Worm (Caenorhabditis elegans): ENCODE measurements around the gene Y82E9BR.20.
"Not testable (repeated sequence)": the region's sequence is repeated elsewhere in the genome, so short reads cannot be mapped to it uniquely, and the experiment has no call there.

Y82E9BR.20 gene

ce11 chrIII:1355320-1355719 lies 18.9 kb upstream of the Y82E9BR.20 start, which contains the start of gene Y82E9BL.1:
Gene Y82E9BL.1 (minus strand): TSS chrIII:1355420.
- TF ChIP-seq nhr-67 (tag; optimal IDR thresholded peaks at IDR 0.05) (no peak), elt-2 (tag; optimal IDR thresholded peaks at IDR 0.05) (no peak)

ce11 chrIII:1357973-1358372 lies 16.2 kb upstream of the Y82E9BR.20 start, which contains the start of gene Y82E9BR.8:
Gene Y82E9BR.8 (minus strand): TSS chrIII:1358073.
- TF ChIP-seq fkh-10 (GFP tag; optimal IDR thresholded peaks at IDR 0.05); pqm-1 (tag; optimal IDR thresholded peaks at IDR 0.05); elt-2 (tag; optimal IDR thresholded peaks at IDR 0.05): not testable (repeated sequence)

DNA sequence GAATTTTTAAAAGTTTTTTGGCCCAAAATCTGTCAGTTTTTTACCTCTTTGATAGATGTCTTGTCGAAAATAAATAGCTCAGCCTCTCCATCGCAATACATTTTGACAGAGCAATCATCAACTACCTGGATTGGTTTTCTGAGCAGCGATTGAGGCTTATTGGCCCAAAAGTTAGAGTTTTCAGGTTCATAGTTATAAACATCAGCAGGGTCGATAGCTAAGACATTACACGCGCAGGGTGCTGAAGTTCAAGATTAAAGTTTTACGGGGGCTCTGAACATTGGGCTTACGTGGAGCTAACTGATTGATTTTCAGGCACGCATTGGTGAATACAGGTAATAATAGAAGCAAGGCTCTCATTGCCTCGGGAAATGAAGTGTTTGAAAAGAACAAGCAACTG lies 14.5 kb upstream of the Y82E9BR.20 start, which contains the start of gene Y82E9BR.9:
Gene Y82E9BR.9, minus strand, starts transcription at position 101 of the 400 bp plus-strand sequence.
- TF ChIP-seq elt-1 (tag; optimal IDR thresholded peaks at IDR 0.05) (no peak), ama-1 (optimal IDR thresholded peaks at IDR 0.05) (no peak)

ce11 chrIII:1372563-1372962 lies 1.6 kb upstream of the Y82E9BR.20 start:
- no peak for TF ChIP-seq nhr-67 (tag; optimal IDR thresholded peaks at IDR 0.05)
- TF ChIP-seq pqm-1 (tag; optimal IDR thresholded peaks at IDR 0.05) = no peak
- TF ChIP-seq nhr-28 (tag; optimal IDR thresholded peaks at IDR 0.05) = no peak
- TF ChIP-seq sea-2 (GFP tag; optimal IDR thresholded peaks at IDR 0.05) = no peak
- TF ChIP-seq pha-4 (tag; optimal IDR thresholded peaks at IDR 0.05) = no peak
- no peak for TF ChIP-seq ztf-11 (tag; optimal IDR thresholded peaks at IDR 0.05)
- no peak for TF ChIP-seq ceh-28 (tag; optimal IDR thresholded peaks at IDR 0.05)
- TF ChIP-seq nhr-237 (tag; optimal IDR thresholded peaks at IDR 0.05) = no peak
- TF ChIP-seq R02D3.7 (tag; optimal IDR thresholded peaks at IDR 0.05) = no peak
- TF ChIP-seq nhr-25 (tag; optimal IDR thresholded peaks at IDR 0.05) = no peak
- no peak for TF ChIP-seq daf-12 (tag; optimal IDR thresholded peaks at IDR 0.05)
- no peak for TF ChIP-seq mdl-1 (tag; optimal IDR thresholded peaks at IDR 0.05)

DNA sequence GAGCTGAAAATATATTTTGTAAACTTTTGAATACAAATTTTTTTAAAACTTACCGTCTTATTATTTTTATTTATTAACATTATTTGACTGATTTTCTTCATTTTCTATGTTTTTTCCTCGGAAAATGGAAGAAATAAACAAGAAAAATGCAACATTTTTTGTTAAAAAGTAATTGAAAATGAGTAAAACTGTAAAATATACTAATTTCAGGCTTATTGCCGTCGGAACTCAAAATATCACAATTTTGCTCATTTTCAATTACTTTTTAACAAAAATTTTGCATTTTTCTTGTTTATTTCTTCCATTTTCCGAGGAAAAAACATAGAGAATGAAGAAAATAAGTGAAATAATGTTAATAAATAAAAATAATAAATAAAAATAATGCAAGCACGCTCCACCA lies 1.3 kb downstream of the Y82E9BR.20 start, which contains the start of gene Y82E9BR.10:
Gene Y82E9BR.10, minus strand, starts transcription at position 101 of the 400 bp plus-strand sequence.
- TF ChIP-seq nhr-67 (tag; optimal IDR thresholded peaks at IDR 0.05); nfya-1 (tag; optimal IDR thresholded peaks at IDR 0.05; ENCODE audit: insufficient read depth); skn-1 (tag; optimal IDR thresholded peaks at IDR 0.05): not testable (repeated sequence)

DNA sequence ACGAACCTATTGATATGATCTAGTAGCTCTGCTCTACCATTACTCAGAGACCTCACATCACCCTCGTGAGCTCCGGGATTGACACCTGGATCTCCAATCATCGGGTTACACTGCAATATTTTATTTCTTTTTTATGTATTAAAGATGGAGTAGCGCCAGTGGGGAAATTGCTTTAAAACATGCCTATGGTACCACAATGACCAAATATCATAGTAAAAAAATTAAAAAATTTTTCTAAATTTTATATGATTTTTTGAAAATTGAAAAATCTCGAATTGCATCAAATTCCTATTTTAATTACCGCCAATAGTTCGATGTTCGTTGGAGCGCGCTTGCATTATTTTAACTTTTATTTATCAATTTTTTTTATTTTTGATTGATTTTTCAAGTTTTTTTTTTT lies 3.7 kb downstream of the Y82E9BR.20 start, which contains the start of gene pals-40:
Gene pals-40, minus strand, starts transcription at position 101 of the 400 bp plus-strand sequence.
- TF ChIP-seq snpc-4, elt-2, daf-12 (tag; optimal IDR thresholded peaks at IDR 0.05): not testable (repeated sequence)

ce11 chrIII:1380535-1381274 lies 6.5 kb downstream of the Y82E9BR.20 start, which contains the start of the genes pals-21 and Y82E9BR.6:
Gene pals-21 (minus strand): TSS chrIII:1380635.
Gene Y82E9BR.6 (plus strand): TSS chrIII:1381224.
- TF ChIP-seq elt-1 (tag; optimal IDR thresholded peaks at IDR 0.05) = no peak
- TF ChIP-seq hmg-11 (tag; optimal IDR thresholded peaks at IDR 0.05) = no peak
- no peak for TF ChIP-seq unc-39 (tag; optimal IDR thresholded peaks at IDR 0.05)
- no peak for TF ChIP-seq zag-1 (tag; optimal IDR thresholded peaks at IDR 0.05)
- no peak for TF ChIP-seq sea-2 (GFP tag; optimal IDR thresholded peaks at IDR 0.05)
- TF ChIP-seq nhr-25 (tag; optimal IDR thresholded peaks at IDR 0.05) = no peak
- no peak for TF ChIP-seq skn-1 (tag; optimal IDR thresholded peaks at IDR 0.05)
- no peak for TF ChIP-seq nfya-1 (tag; optimal IDR thresholded peaks at IDR 0.05; ENCODE audit: insufficient read depth)
- TF ChIP-seq egl-5 (tag; optimal IDR thresholded peaks at IDR 0.05) = no peak

DNA sequence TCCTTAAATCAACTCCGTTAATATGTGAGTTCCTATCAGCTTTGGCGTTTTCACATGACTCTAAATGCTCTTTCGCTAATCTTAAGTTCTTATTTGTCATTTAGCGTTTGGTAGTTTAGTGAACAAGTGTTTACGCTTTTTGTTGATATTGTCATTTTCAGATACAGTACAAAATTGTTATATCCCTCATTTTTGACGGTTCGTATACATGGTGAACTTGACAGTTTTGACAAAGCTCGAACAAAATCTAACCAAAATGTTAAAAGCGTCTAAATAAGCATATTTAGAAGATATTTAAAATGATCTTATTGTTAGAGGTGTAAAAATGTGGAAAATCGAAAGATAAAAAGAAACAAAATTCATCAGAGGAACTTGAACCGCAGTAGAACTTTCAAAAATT lies 9.3 kb downstream of the Y82E9BR.20 start:
- no peak for TF ChIP-seq zag-1 (tag; optimal IDR thresholded peaks at IDR 0.05)
- no peak for TF ChIP-seq nhr-67 (tag; optimal IDR thresholded peaks at IDR 0.05)
- no peak for TF ChIP-seq unc-39 (tag; optimal IDR thresholded peaks at IDR 0.05)
- no peak for TF ChIP-seq ceh-16 (tag; optimal IDR thresholded peaks at IDR 0.05)
- TF ChIP-seq nhr-12 (tag; optimal IDR thresholded peaks at IDR 0.05) = no peak
- TF ChIP-seq egl-5 (tag; optimal IDR thresholded peaks at IDR 0.05) = no peak
- no peak for TF ChIP-seq fkh-10 (GFP tag; optimal IDR thresholded peaks at IDR 0.05)
- TF ChIP-seq sea-2 (GFP tag; optimal IDR thresholded peaks at IDR 0.05) = no peak
- TF ChIP-seq mdl-1 (tag; optimal IDR thresholded peaks at IDR 0.05) = no peak
- no peak for TF ChIP-seq nhr-77 (tag; optimal IDR thresholded peaks at IDR 0.05)
- TF ChIP-seq ama-1 (optimal IDR thresholded peaks at IDR 0.05) = no peak
- TF ChIP-seq nhr-28 (tag; optimal IDR thresholded peaks at IDR 0.05) = no peak
- TF ChIP-seq R02D3.7 (tag; optimal IDR thresholded peaks at IDR 0.05) = no peak
- TF ChIP-seq egl-27 (tag; optimal IDR thresholded peaks at IDR 0.05) = no peak
- no peak for TF ChIP-seq ztf-11 (tag; optimal IDR thresholded peaks at IDR 0.05)
- no peak for TF ChIP-seq lin-15B (tag; optimal IDR thresholded peaks at IDR 0.05)
- TF ChIP-seq pha-4 (tag; optimal IDR thresholded peaks at IDR 0.05) = no peak

Measured in whole organism, L3 larva.